Worm (Caenorhabditis elegans): ENCODE data around the gene arx-4.

Gene arx-4

ce11 chrIII:861819-862356, at the start of gene arx-4:
arx-4 (plus strand) TSS chrIII:862306.
- TF ChIP-seq saeg-2 (GFP tag; IDR thresholded peaks at IDR 0.05) = no peak
- TF ChIP-seq R02D3.7 (tag; optimal IDR thresholded peaks at IDR 0.05) = no peak
- peak; percentile 89 for TF ChIP-seq aha-1 (tag)
- no peak for TF ChIP-seq nhr-25 (tag; optimal IDR thresholded peaks at IDR 0.05; ENCODE audit: borderline replicate concordance, insufficient read depth)
- TF ChIP-seq lin-38 (GFP tag; IDR thresholded peaks at IDR 0.05) = peak; percentile 50
- TF ChIP-seq daf-16 (GFP tag; optimal IDR thresholded peaks at IDR 0.05) = no peak
- peak; percentile 36 for TF ChIP-seq daf-16 (tag; optimal IDR thresholded peaks at IDR 0.05)
- TF ChIP-seq nhr-41 (GFP tag; IDR thresholded peaks at IDR 0.05) = no peak
- no peak for TF ChIP-seq hlh-30 (tag; optimal IDR thresholded peaks at IDR 0.05; ENCODE audit: insufficient read depth)
- no peak for TF ChIP-seq pha-4 (GFP tag; IDR thresholded peaks at IDR 0.05)
- TF ChIP-seq pha-4 (tag; optimal IDR thresholded peaks at IDR 0.05) = peak; percentile 34
- TF ChIP-seq mes-2 (tag; optimal IDR thresholded peaks at IDR 0.05; ENCODE audit: poor library complexity, severe bottlenecking) = peak; percentile 40
- no peak for TF ChIP-seq ZK337.2 (GFP tag; IDR thresholded peaks at IDR 0.05)
- TF ChIP-seq Y5F2A.4 (GFP tag; optimal IDR thresholded peaks at IDR 0.05) = no peak
- TF ChIP-seq dve-1 (tag; optimal IDR thresholded peaks at IDR 0.05; ENCODE audit: insufficient read depth) = peak; percentile 7
- no peak for TF ChIP-seq hmg-1.1 (GFP tag; IDR thresholded peaks at IDR 0.05)

DNA sequence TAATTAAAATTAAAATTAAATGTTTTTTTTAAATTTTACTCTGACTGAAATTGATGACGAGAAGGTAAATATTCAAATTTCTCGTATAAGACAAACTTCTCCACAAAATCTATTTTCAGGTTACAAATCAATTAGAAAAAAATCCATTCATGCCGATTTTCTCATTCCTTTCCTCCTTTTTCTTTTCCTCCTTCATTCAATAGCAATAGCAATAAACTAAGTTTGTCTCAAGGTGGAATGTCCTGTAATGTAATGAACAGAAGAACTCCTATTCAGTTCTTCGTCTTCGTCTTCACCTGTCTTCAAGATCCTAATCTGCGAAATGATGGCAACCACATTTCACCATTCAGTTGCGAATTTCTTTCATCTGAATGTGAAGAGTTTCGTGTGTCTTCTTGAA, 46.3 kb upstream of the arx-4 start, which contains the start of gene dac-1:
Gene dac-1 (plus strand): TSS at position 301 of the 400 bp plus-strand sequence.
- no peak for TF ChIP-seq dmd-8 (GFP tag; IDR thresholded peaks at IDR 0.05)

DNA sequence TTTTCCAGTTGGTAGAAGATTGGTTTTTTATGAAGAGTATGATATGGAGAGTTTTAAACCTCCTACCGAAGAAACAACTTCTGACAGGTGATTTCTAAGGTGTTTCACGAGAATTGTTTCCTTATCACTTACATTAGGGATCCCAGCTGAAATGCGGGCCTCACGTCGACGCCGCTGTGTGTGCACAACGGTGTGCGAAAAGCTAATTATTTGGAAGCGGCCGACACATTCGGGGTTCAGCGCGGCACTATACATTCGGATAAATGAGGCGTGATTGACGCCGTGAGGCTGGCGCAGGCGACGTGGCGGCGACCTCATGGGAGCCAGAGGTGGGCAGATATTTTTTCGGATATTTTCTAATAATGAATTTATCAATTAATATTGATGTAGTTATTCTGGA, 42.8 kb upstream of the arx-4 start:
- TF ChIP-seq spr-3 (GFP tag; optimal IDR thresholded peaks at IDR 0.05) (no peak), php-3 (GFP tag; IDR thresholded peaks at IDR 0.05) (no peak), nhr-111 (GFP tag; optimal IDR thresholded peaks at IDR 0.05) (no peak), daf-16 (GFP tag; optimal IDR thresholded peaks at IDR 0.05) (no peak), daf-16 (tag; optimal IDR thresholded peaks at IDR 0.05) (no peak), madf-9 (GFP tag; conservative IDR thresholded peaks at IDR 0.05) (no peak), set-16 (GFP tag; IDR thresholded peaks at IDR 0.05) (peak; percentile 36; the same call in 1 of the 2 replicates), hmg-1.1 (GFP tag; IDR thresholded peaks at IDR 0.05) (no peak), saeg-2 (GFP tag; IDR thresholded peaks at IDR 0.05) (no peak), dmd-8 (GFP tag; IDR thresholded peaks at IDR 0.05) (no peak), snpc-1.2 (GFP tag; IDR thresholded peaks at IDR 0.05) (no peak), nhr-28 (tag; optimal IDR thresholded peaks at IDR 0.05) (no peak), sdz-12 (GFP tag; optimal IDR thresholded peaks at IDR 0.05) (no peak), daf-8 (GFP tag; IDR thresholded peaks at IDR 0.05) (no peak), nhr-42 (GFP tag; IDR thresholded peaks at IDR 0.05) (0 out of 2 replicates have a peak, but pooled peaks have one; percentile 10)

- TF ChIP-seq dmd-6 (GFP tag; IDR thresholded peaks at IDR 0.05) (no peak), sdz-12 (GFP tag; optimal IDR thresholded peaks at IDR 0.05) (no peak), nhr-11 (tag; optimal IDR thresholded peaks at IDR 0.05) (peak; percentile 10)
Observed at ce11 chrIII:822546-823272, 39.4 kb upstream of the arx-4 start, which contains the start of gene clec-149. clec-149 (plus strand) TSS chrIII:823222.

ce11 chrIII:825256-825655, 36.9 kb upstream of the arx-4 start:
- TF ChIP-seq ZK546.5 (tag; optimal IDR thresholded peaks at IDR 0.05) (no peak), lin-13 (GFP tag; optimal IDR thresholded peaks at IDR 0.05) (no peak), lin-39 (tag; optimal IDR thresholded peaks at IDR 0.05) (no peak), zip-11 (GFP tag; IDR thresholded peaks at IDR 0.05) (no peak), aha-1 (tag) (peak; percentile 98), ceh-62 (tag; optimal IDR thresholded peaks at IDR 0.05) (no peak)
